Fruit fly (Drosophila melanogaster): Measurements from ENCODE around the gene CecA2.

Gene CecA2

dm6 chr3R:30208766-30209484, 3.0 kb upstream of the CecA2 start, which contains the start of gene RpS7 (continued):
- TF ChIP-seq PHDP (tag; optimal IDR thresholded peaks at IDR 0.05): peak; percentile 75
- TF ChIP-seq CG6175 (GFP tag; IDR thresholded peaks at IDR 0.05): peak; percentile 67; the same call in 1 of the 3 replicates
- TF ChIP-seq HLHmδ (GFP tag; optimal IDR thresholded peaks at IDR 0.05): peak; percentile 96
- TF ChIP-seq ato (GFP tag; IDR thresholded peaks at IDR 0.05; ENCODE audit: partially characterized antibody): peak; percentile 92
- TF ChIP-seq CG11504 (tag; optimal IDR thresholded peaks at IDR 0.05): peak; percentile 58
- TF ChIP-seq CG3065 (GFP tag; optimal IDR thresholded peaks at IDR 0.05): no peak
- peak; percentile 68 for TF ChIP-seq CG3407 (GFP tag; optimal IDR thresholded peaks at IDR 0.05)
- peak; percentile 47 for TF ChIP-seq CG30020 (tag; optimal IDR thresholded peaks at IDR 0.05)
- TF ChIP-seq sna (GFP tag; IDR thresholded peaks at IDR 0.05; ENCODE audit: partially characterized antibody): peak; percentile 99
- TF ChIP-seq CG4707 (GFP tag; optimal IDR thresholded peaks at IDR 0.05): peak; percentile 85
- no peak; the same call in 1 of the 2 replicates for TF ChIP-seq GATAe (GFP tag; conservative IDR thresholded peaks at IDR 0.05)
- TF ChIP-seq zfh2 (GFP tag; optimal IDR thresholded peaks at IDR 0.05): peak; percentile 31
- peak; percentile 27 for TF ChIP-seq CG8089 (GFP tag; optimal IDR thresholded peaks at IDR 0.05)
- TF ChIP-seq Usf (GFP tag; optimal IDR thresholded peaks at IDR 0.05): peak; percentile 37
- peak; percentile 32 for TF ChIP-seq oc (tag; optimal IDR thresholded peaks at IDR 0.05)
- TF ChIP-seq gem (tag; optimal IDR thresholded peaks at IDR 0.05): peak; percentile 45
- TF ChIP-seq Bdp1 (GFP tag; optimal IDR thresholded peaks at IDR 0.05): peak; percentile 53
- TF ChIP-seq abd-A (tag; optimal IDR thresholded peaks at IDR 0.05): no peak
- TF ChIP-seq esg (GFP tag; conservative IDR thresholded peaks at IDR 0.05): 0 out of 2 replicates have a peak, but pooled peaks have one; percentile 8
- no peak for TF ChIP-seq yki (optimal IDR thresholded peaks at IDR 0.05)
- no peak for TF ChIP-seq h (optimal IDR thresholded peaks at IDR 0.05)
- TF ChIP-seq sd (tag; optimal IDR thresholded peaks at IDR 0.05): no peak
- TF ChIP-seq nom (GFP tag; optimal IDR thresholded peaks at IDR 0.05): peak; percentile 90
- peak; percentile 94 for TF ChIP-seq zen2 (GFP tag; IDR thresholded peaks at IDR 0.05; ENCODE audit: partially characterized antibody)
- TF ChIP-seq CG6854 (GFP tag; optimal IDR thresholded peaks at IDR 0.05): peak; percentile 76
- TF ChIP-seq NC2β (GFP tag; optimal IDR thresholded peaks at IDR 0.05): peak; percentile 93
- no peak for TF ChIP-seq fru (optimal IDR thresholded peaks at IDR 0.05)
- peak; percentile 76 for TF ChIP-seq CG2202 (tag; optimal IDR thresholded peaks at IDR 0.05)
- TF ChIP-seq ab (GFP tag; optimal IDR thresholded peaks at IDR 0.05): no peak
- TF ChIP-seq lov (optimal IDR thresholded peaks at IDR 0.05): no peak
- TF ChIP-seq lov (GFP tag; IDR thresholded peaks at IDR 0.05): peak; percentile 89
- TF ChIP-seq CG10274 (GFP tag; optimal IDR thresholded peaks at IDR 0.05): peak; percentile 58
- peak; percentile 50 for TF ChIP-seq Mad (GFP tag; optimal IDR thresholded peaks at IDR 0.05)
- TF ChIP-seq gsb (GFP tag; IDR thresholded peaks at IDR 0.05): peak; percentile 71
- TF ChIP-seq CG1603 (tag; optimal IDR thresholded peaks at IDR 0.05): peak; percentile 73
- peak; percentile 38; the same call in 2 of the 3 replicates for TF ChIP-seq CG7357 (GFP tag; IDR thresholded peaks at IDR 0.05)
- TF ChIP-seq CG9727 (GFP tag; optimal IDR thresholded peaks at IDR 0.05): peak; percentile 89
- TF ChIP-seq CG30431 (GFP tag; optimal IDR thresholded peaks at IDR 0.05): peak; percentile 30
- TF ChIP-seq CG13624 (GFP tag; optimal IDR thresholded peaks at IDR 0.05): peak; percentile 44
- peak; percentile 80 for TF ChIP-seq CG11085 (GFP tag; IDR thresholded peaks at IDR 0.05)
- TF ChIP-seq gro (GFP tag; optimal IDR thresholded peaks at IDR 0.05): peak; percentile 45
- TF ChIP-seq al (GFP tag; IDR thresholded peaks at IDR 0.05): no peak; the same call in 1 of the 2 replicates
- TF ChIP-seq Lpt (GFP tag; optimal IDR thresholded peaks at IDR 0.05): no peak
- TF ChIP-seq NC2α (GFP tag; optimal IDR thresholded peaks at IDR 0.05): no peak
- peak; percentile 16 for TF ChIP-seq shn (GFP tag; optimal IDR thresholded peaks at IDR 0.05)
- peak; percentile 29; the same call in 1 of the 2 replicates for TF ChIP-seq wor (GFP tag; IDR thresholded peaks at IDR 0.05)
- peak; percentile 84 for TF ChIP-seq Fer1 (GFP tag; optimal IDR thresholded peaks at IDR 0.05)
- TF ChIP-seq gcm2 (GFP tag; optimal IDR thresholded peaks at IDR 0.05): peak; percentile 28
- TF ChIP-seq disco-r (GFP tag; optimal IDR thresholded peaks at IDR 0.05): peak; percentile 30
- TF ChIP-seq ro (GFP tag; IDR thresholded peaks at IDR 0.05): no peak
- TF ChIP-seq seq (GFP tag; IDR thresholded peaks at IDR 0.05): peak; percentile 50

Data from whole organism, embryonic.